Worm (Caenorhabditis elegans) whole organism, late embryonic: Measurements from ENCODE around the gene cit-1.1.

Experiments used
- C08G9.2 ChIP-seq: sonication (generic microtip); optimal IDR thresholded peaks from 2 replicates; lab custom pipeline; 2016; ENCODE audit warnings: mild to moderate bottlenecking, missing genetic modification characterization, moderate library complexity, missing compliant biosample characterization
- C38D4.7 ChIP-seq: fragments of 200-800 bp; sonication (Bioruptor generic); optimal IDR thresholded peaks from 2 replicates; lab custom pipeline; 2018; ENCODE audit warnings: mild to moderate bottlenecking, missing genetic modification characterization, moderate library complexity, missing compliant biosample characterization
- F13H6.1 ChIP-seq: sonication (generic microtip); optimal IDR thresholded peaks from 2 replicates; lab custom pipeline; 2016; ENCODE audit warnings: missing genetic modification characterization, missing compliant biosample characterization
- K02D7.2 ChIP-seq: sonication (generic microtip); optimal IDR thresholded peaks from 2 replicates; lab custom pipeline; 2017; ENCODE audit warnings: mild to moderate bottlenecking, missing genetic modification characterization, missing compliant biosample characterization
- K09A11.1 ChIP-seq: sonication (generic microtip); optimal IDR thresholded peaks from 2 replicates; lab custom pipeline; 2017; ENCODE audit warnings: antibody characterized with exemption, mild to moderate bottlenecking, missing genetic modification characterization, missing compliant biosample characterization; ENCODE audit not compliant: insufficient read depth
- T23F11.4 ChIP-seq: fragments of 200-800 bp; sonication (Bioruptor generic); optimal IDR thresholded peaks from 2 replicates; lab custom pipeline; 2018; ENCODE audit warnings: mild to moderate bottlenecking, missing genetic modification characterization, missing compliant biosample characterization
- ahr-1 ChIP-seq: sonication (generic microtip); optimal IDR thresholded peaks from 2 replicates; lab custom pipeline; 2016; ENCODE audit warnings: missing genetic modification characterization, missing compliant biosample characterization
- ama-1 ChIP-seq: fragments of 150-350 bp; optimal IDR thresholded peaks from 2 replicates; lab custom pipeline; 2014
- ceh-18 ChIP-seq: sonication (generic microtip); optimal IDR thresholded peaks from 2 replicates; lab custom pipeline; 2016; ENCODE audit warnings: missing genetic modification characterization, missing compliant biosample characterization
- ceh-2 ChIP-seq: sonication (generic microtip); optimal IDR thresholded peaks from 2 replicates; lab custom pipeline; 2016; ENCODE audit warnings: missing genotype, missing genetic modification characterization, missing compliant biosample characterization
- ceh-22 ChIP-seq: sonication (generic microtip); optimal IDR thresholded peaks from 2 replicates; lab custom pipeline; 2017; ENCODE audit warnings: missing biosample characterization, missing genetic modification characterization
- ceh-24 ChIP-seq: sonication (generic microtip); optimal IDR thresholded peaks from 2 replicates; lab custom pipeline; 2016; ENCODE audit warnings: mild to moderate bottlenecking, missing genetic modification characterization, missing compliant biosample characterization
- ceh-31 ChIP-seq: sonication (generic microtip); optimal IDR thresholded peaks from 2 replicates; lab custom pipeline; 2016; ENCODE audit warnings: missing genetic modification characterization, missing compliant biosample characterization
- ceh-34 ChIP-seq: sonication (generic microtip); optimal IDR thresholded peaks from 2 replicates; lab custom pipeline; 2016; ENCODE audit warnings: mild to moderate bottlenecking, missing genetic modification characterization, missing compliant biosample characterization
- ceh-45 ChIP-seq: fragments of 200-800 bp; sonication (Bioruptor generic); IDR thresholded peaks from 2 replicates; pipeline ENCODE4 v1.3.6; 2022; ENCODE audit warnings: missing genetic modification reagents, missing genetic modification characterization, missing compliant biosample characterization
- ceh-6 ChIP-seq: fragments of 200-800 bp; sonication (Bioruptor generic); optimal IDR thresholded peaks from 2 replicates; lab custom pipeline; 2018; ENCODE audit warnings: mild to moderate bottlenecking, missing genetic modification characterization, missing compliant biosample characterization
- ceh-9 ChIP-seq: sonication (generic microtip); optimal IDR thresholded peaks from 2 replicates; lab custom pipeline; 2016; ENCODE audit warnings: mild to moderate bottlenecking, missing genetic modification characterization, inconsistent platforms, missing compliant biosample characterization
- che-1 ChIP-seq: sonication (generic microtip); optimal IDR thresholded peaks from 2 replicates; lab custom pipeline; 2016; ENCODE audit warnings: mild to moderate bottlenecking, missing genetic modification characterization, missing compliant biosample characterization
- dve-1 ChIP-seq: sonication (generic microtip); optimal IDR thresholded peaks from 2 replicates; lab custom pipeline; 2017; ENCODE audit warnings: antibody characterized with exemption, mild to moderate bottlenecking, missing genetic modification characterization, missing compliant biosample characterization
- elt-2 ChIP-seq: sonication (generic microtip); optimal IDR thresholded peaks from 2 replicates; lab custom pipeline; 2016; ENCODE audit warnings: missing genetic modification reagents, missing genetic modification characterization, missing compliant biosample characterization
- ets-4 ChIP-seq: sonication (generic microtip); optimal IDR thresholded peaks from 2 replicates; lab custom pipeline; 2016; ENCODE audit warnings: missing genetic modification characterization, missing compliant biosample characterization
- eyg-1 ChIP-seq: sonication (generic microtip); optimal IDR thresholded peaks from 2 replicates; lab custom pipeline; 2016; ENCODE audit warnings: missing genotype, missing genetic modification characterization, missing compliant biosample characterization
- fax-1 ChIP-seq: sonication (generic microtip); optimal IDR thresholded peaks from 2 replicates; lab custom pipeline; 2016; ENCODE audit warnings: missing genotype, missing genetic modification characterization, missing compliant biosample characterization
- fkh-10 ChIP-seq: fragments of 150-350 bp; optimal IDR thresholded peaks from 2 replicates; lab custom pipeline; 2014; ENCODE audit warnings: missing biosample characterization, missing genetic modification reagents, missing genetic modification characterization
- gmeb-2 ChIP-seq: sonication (generic microtip); optimal IDR thresholded peaks from 2 replicates; lab custom pipeline; 2016; ENCODE audit warnings: missing genetic modification characterization, inconsistent platforms, missing compliant biosample characterization
- hlh-13 ChIP-seq: fragments of 200-800 bp; sonication (Bioruptor generic); optimal IDR thresholded peaks from 2 replicates; lab custom pipeline; 2018; ENCODE audit warnings: mild to moderate bottlenecking, missing genetic modification characterization, missing compliant biosample characterization
- hlh-30 ChIP-seq: sonication (generic microtip); optimal IDR thresholded peaks from 2 replicates; lab custom pipeline; 2017; ENCODE audit warnings: antibody characterized with exemption, missing genetic modification characterization, missing compliant biosample characterization; ENCODE audit not compliant: insufficient read depth
- hlh-8 ChIP-seq: sonication (generic microtip); optimal IDR thresholded peaks from 2 replicates; lab custom pipeline; 2016; ENCODE audit warnings: missing genotype, missing genetic modification characterization, missing compliant biosample characterization
- lim-6 ChIP-seq: sonication (generic microtip); optimal IDR thresholded peaks from 2 replicates; lab custom pipeline; 2016; ENCODE audit warnings: missing genetic modification characterization, missing compliant biosample characterization
- madf-2 ChIP-seq: sonication (generic microtip); optimal IDR thresholded peaks from 2 replicates; lab custom pipeline; 2017; ENCODE audit warnings: missing genetic modification characterization, missing compliant biosample characterization
- mec-3 ChIP-seq: sonication (generic microtip); optimal IDR thresholded peaks from 2 replicates; lab custom pipeline; 2016; ENCODE audit warnings: borderline replicate concordance, missing genetic modification characterization, missing compliant biosample characterization
- nfya-1 ChIP-seq: sonication (generic microtip); optimal IDR thresholded peaks from 2 replicates; lab custom pipeline; 2017; ENCODE audit warnings: missing genetic modification characterization, mild to moderate bottlenecking, missing compliant biosample characterization, antibody characterized with exemption, moderate library complexity
- nhr-232 ChIP-seq: sonication (generic microtip); optimal IDR thresholded peaks from 2 replicates; lab custom pipeline; 2016; ENCODE audit warnings: missing genetic modification characterization, missing compliant biosample characterization
- npax-4 ChIP-seq: sonication (generic microtip); optimal IDR thresholded peaks from 2 replicates; lab custom pipeline; 2016; ENCODE audit warnings: missing genetic modification characterization, missing compliant biosample characterization
- pax-1 ChIP-seq: fragments of 150-350 bp; optimal IDR thresholded peaks from 2 replicates; lab custom pipeline; 2014; ENCODE audit warnings: missing biosample characterization, missing genetic modification characterization
- pha-2 ChIP-seq: sonication (generic microtip); optimal IDR thresholded peaks from 2 replicates; lab custom pipeline; 2017; ENCODE audit warnings: mild to moderate bottlenecking, missing genetic modification characterization, missing compliant biosample characterization
- pha-4 ChIP-seq: fragments of 150-350 bp; optimal IDR thresholded peaks from 2 replicates; lab custom pipeline; 2018; ENCODE audit warnings: missing biosample characterization, missing genetic modification reagents, missing genetic modification characterization
- pros-1 ChIP-seq: fragments of 150-350 bp; optimal IDR thresholded peaks from 2 replicates; lab custom pipeline; 2014; ENCODE audit warnings: missing biosample characterization, missing genetic modification reagents, missing genetic modification characterization
- sdc-2 ChIP-seq: sonication (generic microtip); optimal IDR thresholded peaks from 2 replicates; lab custom pipeline; 2016; ENCODE audit warnings: missing genotype, missing genetic modification characterization, missing compliant biosample characterization
- sox-2 ChIP-seq: fragments of 200-800 bp; sonication (Bioruptor generic); IDR thresholded peaks from 2 replicates; pipeline ENCODE4 v1.3.6; 2022; ENCODE audit warnings: missing genetic modification reagents, missing genetic modification characterization, missing compliant biosample characterization
- sox-4 ChIP-seq: sonication (generic microtip); optimal IDR thresholded peaks from 2 replicates; lab custom pipeline; 2017; ENCODE audit warnings: mild to moderate bottlenecking, missing genetic modification characterization, inconsistent platforms, missing compliant biosample characterization
- syd-9 ChIP-seq: sonication (generic microtip); optimal IDR thresholded peaks from 2 replicates; lab custom pipeline; 2016; ENCODE audit warnings: mild to moderate bottlenecking, missing genetic modification characterization, moderate library complexity, missing compliant biosample characterization
- tbx-2 ChIP-seq: sonication (generic microtip); optimal IDR thresholded peaks from 2 replicates; lab custom pipeline; 2016; ENCODE audit warnings: missing genetic modification characterization, missing compliant biosample characterization
- tbx-7 ChIP-seq: sonication (generic microtip); optimal IDR thresholded peaks from 2 replicates; lab custom pipeline; 2016; ENCODE audit warnings: missing genotype, missing genetic modification characterization, missing compliant biosample characterization
- ttx-3 ChIP-seq: sonication (generic microtip); optimal IDR thresholded peaks from 2 replicates; lab custom pipeline; 2016; ENCODE audit warnings: missing genetic modification reagents, missing genetic modification characterization, missing compliant biosample characterization
- unc-86 ChIP-seq: sonication (generic microtip); optimal IDR thresholded peaks from 2 replicates; lab custom pipeline; 2016; ENCODE audit warnings: missing genetic modification characterization, missing compliant biosample characterization

cit-1.1 gene

ce11 chrIII:7977224-7977623 lies 32.4 kb downstream of the cit-1.1 start:
- no peak for TF ChIP-seq C08G9.2
- TF ChIP-seq ama-1 (lab: Kevin White, UChicago), result no peak
- no peak for TF ChIP-seq ceh-31 (tag; lab: Kevin White, UChicago)

ce11 chrIII:7973968-7974607 lies 35.5 kb downstream of the cit-1.1 start:
- TF ChIP-seq hlh-8 (tag; lab: Kevin White, UChicago) (no peak), sox-2 (GFP tag; lab: Robert Waterston, UW) (no peak), lim-6 (no peak), pax-1 (tag; lab: Kevin White, UChicago) (no peak), che-1 (tag; lab: Kevin White, UChicago) (no peak), C08G9.2 (no peak), sox-4 (tag; lab: Kevin White, UChicago) (no peak), madf-2 (tag; lab: Kevin White, UChicago) (no peak), ceh-2 (tag; lab: Kevin White, UChicago) (no peak), ama-1 (lab: Kevin White, UChicago) (no peak), tbx-7 (no peak), ceh-9 (tag; lab: Kevin White, UChicago) (no peak), hlh-30 (no peak)

- TF ChIP-seq ets-4 (tag; lab: Kevin White, UChicago) (no peak), sox-4 (tag; lab: Kevin White, UChicago) (no peak), npax-4 (tag; lab: Kevin White, UChicago) (no peak), sox-2 (GFP tag; lab: Robert Waterston, UW) (no peak), K09A11.1 (tag; lab: Kevin White, UChicago) (no peak), C38D4.7 (GFP tag; lab: Kevin White, UChicago) (no peak), ttx-3 (no peak), ceh-22 (tag; lab: Kevin White, UChicago) (no peak), ahr-1 (tag; lab: Kevin White, UChicago) (no peak), nfya-1 (tag; lab: Kevin White, UChicago) (peak; percentile 61), gmeb-2 (tag; lab: Kevin White, UChicago) (no peak), pros-1 (no peak), dve-1 (tag; lab: Kevin White, UChicago) (peak; percentile 11), T23F11.4 (GFP tag; lab: Kevin White, UChicago) (no peak), elt-2 (peak; percentile 25), che-1 (tag; lab: Kevin White, UChicago) (no peak), unc-86 (tag; lab: Kevin White, UChicago) (peak; percentile 6), pha-4 (tag; lab: Kevin White, UChicago) (no peak), pha-2 (tag; lab: Kevin White, UChicago) (no peak), sdc-2 (tag; lab: Kevin White, UChicago) (no peak), ceh-9 (tag; lab: Kevin White, UChicago) (no peak), lim-6 (no peak), ceh-45 (GFP tag; lab: Robert Waterston, UW) (no peak), eyg-1 (no peak), fkh-10 (GFP tag; lab: Kevin White, UChicago) (no peak), fax-1 (no peak), nhr-232 (tag; lab: Kevin White, UChicago) (no peak), K02D7.2 (tag; lab: Kevin White, UChicago) (no peak), tbx-7 (no peak), hlh-13 (no peak), ama-1 (lab: Kevin White, UChicago) (no peak), ceh-34 (tag; lab: Kevin White, UChicago) (no peak), tbx-2 (tag; lab: Kevin White, UChicago) (peak; percentile 41), ceh-31 (tag; lab: Kevin White, UChicago) (peak; percentile 55), ceh-18 (tag; lab: Kevin White, UChicago) (peak; percentile 25), mec-3 (no peak), C08G9.2 (no peak), hlh-8 (tag; lab: Kevin White, UChicago) (no peak), madf-2 (tag; lab: Kevin White, UChicago) (no peak), ceh-6 (GFP tag; lab: Kevin White, UChicago) (no peak), ceh-24 (tag; lab: Kevin White, UChicago) (no peak), pax-1 (tag; lab: Kevin White, UChicago) (no peak), F13H6.1 (no peak), syd-9 (tag; lab: Kevin White, UChicago) (no peak)
These were observed 36.3 kb downstream of the cit-1.1 start, which contains the start of the genes eef-1B.1 and aco-2 for ce11 chrIII:7973201-7973767. Gene eef-1B.1, minus strand, starts transcription at chrIII:7973386. Gene aco-2, plus strand, starts transcription at chrIII:7973717.
